Worm (Caenorhabditis elegans): ENCODE results near the gene prx-3.
A peak's percentile ranks its signal among the peaks of the same experiment; 100 is the strongest.

prx-3 gene

DNA sequence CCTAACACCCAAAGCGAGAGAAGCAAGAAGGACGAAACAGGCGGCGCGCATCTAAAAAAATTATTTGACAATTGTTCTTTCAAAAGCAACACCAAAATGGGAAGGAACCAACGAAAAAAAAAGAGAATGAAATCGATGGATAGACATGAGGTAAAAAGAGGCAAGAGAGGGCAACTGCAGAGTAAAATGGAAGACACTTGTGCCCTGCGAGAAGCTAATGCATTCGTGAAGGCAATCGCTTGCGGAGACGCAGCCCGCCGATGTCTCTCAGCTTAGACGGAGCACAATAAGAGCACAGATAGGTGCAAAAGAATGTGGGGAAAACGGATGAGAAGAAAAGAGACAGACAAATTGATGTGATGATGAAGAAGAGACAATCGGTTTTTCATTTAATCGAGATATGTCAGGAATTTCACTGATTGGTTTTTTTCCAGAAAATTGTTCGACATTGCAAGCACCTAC is 15.5 kb upstream of the prx-3 start, which contains the start of gene C15H9.9 (continued):
- no peak for TF ChIP-seq hlh-17 (GFP tag; optimal IDR thresholded peaks at IDR 0.05; ENCODE audit: borderline replicate concordance)
- TF ChIP-seq efl-1 (optimal IDR thresholded peaks at IDR 0.05), result no peak
- no peak for TF ChIP-seq efl-1 (GFP tag; optimal IDR thresholded peaks at IDR 0.05 in 1 of 2)
- TF ChIP-seq unc-98 (GFP tag; IDR thresholded peaks at IDR 0.05), result no peak
- no peak for TF ChIP-seq egl-13 (tag; optimal IDR thresholded peaks at IDR 0.05)
- TF ChIP-seq sox-4 (tag; optimal IDR thresholded peaks at IDR 0.05), result no peak
- no peak for TF ChIP-seq F16B12.6 (tag; optimal IDR thresholded peaks at IDR 0.05)
- peak; percentile 10 for TF ChIP-seq nhr-20 (tag; optimal IDR thresholded peaks at IDR 0.05)
- no peak for TF ChIP-seq unc-62 (GFP tag; optimal IDR thresholded peaks at IDR 0.05)
- peak; percentile 25 for TF ChIP-seq swsn-7 (tag; optimal IDR thresholded peaks at IDR 0.05)
- no peak for TF ChIP-seq jun-1 (tag; optimal IDR thresholded peaks at IDR 0.05)
- TF ChIP-seq nhr-84 (tag; optimal IDR thresholded peaks at IDR 0.05), result no peak
- no peak for TF ChIP-seq egl-27 (tag; optimal IDR thresholded peaks at IDR 0.05)
- no peak for TF ChIP-seq mab-9 (GFP tag; IDR thresholded peaks at IDR 0.05)
- TF ChIP-seq fkh-10 (GFP tag; optimal IDR thresholded peaks at IDR 0.05), result peak; percentile 32
- no peak for TF ChIP-seq ceh-88 (GFP tag; IDR thresholded peaks at IDR 0.05)
- TF ChIP-seq ets-5 (GFP tag; IDR thresholded peaks at IDR 0.05), result no peak
- TF ChIP-seq snpc-4 (tag; optimal IDR thresholded peaks at IDR 0.05), result no peak
- no peak for TF ChIP-seq dpl-1 (GFP tag; optimal IDR thresholded peaks at IDR 0.05)
- TF ChIP-seq tlp-1 (tag; optimal IDR thresholded peaks at IDR 0.05), result no peak
- TF ChIP-seq lin-35 (GFP tag; optimal IDR thresholded peaks at IDR 0.05), result no peak
- TF ChIP-seq nhr-85 (tag), result no peak
- no peak for TF ChIP-seq isw-1 (GFP tag; IDR thresholded peaks at IDR 0.05)
- no peak for TF ChIP-seq unc-30 (tag; optimal IDR thresholded peaks at IDR 0.05)
- TF ChIP-seq grh-1 (GFP tag; IDR thresholded peaks at IDR 0.05), result no peak
- TF ChIP-seq lin-14 (GFP tag; optimal IDR thresholded peaks at IDR 0.05), result peak; percentile 76
- no peak for TF ChIP-seq lir-3 (tag; optimal IDR thresholded peaks at IDR 0.05; ENCODE audit: poor library complexity)
- no peak for TF ChIP-seq ama-1 (optimal IDR thresholded peaks at IDR 0.05)
- no peak for TF ChIP-seq unc-130 (tag; optimal IDR thresholded peaks at IDR 0.05)
- TF ChIP-seq hpl-2 (GFP tag; optimal IDR thresholded peaks at IDR 0.05), result no peak
- no peak for TF ChIP-seq blmp-1 (tag; optimal IDR thresholded peaks at IDR 0.05)
- peak; percentile 57 for TF ChIP-seq dsc-1 (tag; optimal IDR thresholded peaks at IDR 0.05)
- peak; percentile 12 for TF ChIP-seq fkh-8 (tag; optimal IDR thresholded peaks at IDR 0.05)
- TF ChIP-seq pax-3 (tag; optimal IDR thresholded peaks at IDR 0.05), result no peak
- no peak for TF ChIP-seq unc-86 (tag; optimal IDR thresholded peaks at IDR 0.05)
- TF ChIP-seq pqm-1 (tag; optimal IDR thresholded peaks at IDR 0.05), result no peak
- TF ChIP-seq lin-13 (GFP tag; optimal IDR thresholded peaks at IDR 0.05), result no peak
- no peak for TF ChIP-seq C34B4.2 (tag; optimal IDR thresholded peaks at IDR 0.05)
- TF ChIP-seq nhr-77 (tag; optimal IDR thresholded peaks at IDR 0.05), result no peak
- TF ChIP-seq zip-4 (GFP tag; optimal IDR thresholded peaks at IDR 0.05), result no peak
- no peak for TF ChIP-seq lin-39 (tag; optimal IDR thresholded peaks at IDR 0.05)
- no peak for TF ChIP-seq skn-1 (tag; optimal IDR thresholded peaks at IDR 0.05)
- TF ChIP-seq aha-1 (tag; optimal IDR thresholded peaks at IDR 0.05), result no peak
- TF ChIP-seq C16A3.4 (tag; optimal IDR thresholded peaks at IDR 0.05), result no peak
- TF ChIP-seq rnt-1 (tag; optimal IDR thresholded peaks at IDR 0.05), result peak; percentile 44
- TF ChIP-seq alr-1 (tag; optimal IDR thresholded peaks at IDR 0.05; ENCODE audit: borderline replicate concordance), result no peak
- no peak for TF ChIP-seq ces-1 (GFP tag; optimal IDR thresholded peaks at IDR 0.05)
- no peak for TF ChIP-seq ceh-63 (GFP tag; optimal IDR thresholded peaks at IDR 0.05)

Measured in whole organism, L1 larva.